Worm (Caenorhabditis elegans): ENCODE data around the gene W02F12.4.

The W02F12.4 gene

ce11 chrV:6699833-6700232, 6.9 kb downstream of the W02F12.4 start:
- no peak for TF ChIP-seq gmeb-1 (tag; optimal IDR thresholded peaks at IDR 0.05)
- peak; percentile 50 for TF ChIP-seq blmp-1 (tag; optimal IDR thresholded peaks at IDR 0.05; ENCODE audit: insufficient read depth)

DNA sequence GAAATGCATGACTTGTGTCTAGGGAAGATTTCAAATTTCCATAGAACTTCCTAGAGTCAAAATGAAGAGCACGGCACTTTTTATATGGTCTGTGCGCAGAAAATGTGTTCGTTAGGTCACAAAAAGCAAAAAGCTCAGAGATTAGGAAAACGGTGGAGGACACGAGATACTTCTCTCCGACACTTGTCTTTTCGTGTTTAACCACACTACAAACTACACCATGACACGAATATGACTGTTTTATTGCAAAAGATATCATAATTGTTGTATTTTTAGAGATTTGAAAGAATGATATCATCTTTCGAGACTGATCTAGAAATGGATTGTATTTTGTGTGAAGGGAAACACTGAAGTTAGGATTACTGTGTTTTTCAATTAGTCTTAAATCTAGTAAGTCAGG, 7.7 kb downstream of the W02F12.4 start:
- TF ChIP-seq lin-13 (GFP tag; optimal IDR thresholded peaks at IDR 0.05) = no peak
- TF ChIP-seq crh-2 (tag; optimal IDR thresholded peaks at IDR 0.05) = no peak
- no peak for TF ChIP-seq unc-55 (GFP tag; optimal IDR thresholded peaks at IDR 0.05)
- no peak for TF ChIP-seq zag-1 (tag; optimal IDR thresholded peaks at IDR 0.05)
- TF ChIP-seq unc-62 (GFP tag; optimal IDR thresholded peaks at IDR 0.05) = no peak
- TF ChIP-seq Y55F3AM.14 (GFP tag; optimal IDR thresholded peaks at IDR 0.05) = no peak
- no peak for TF ChIP-seq F13H6.1 (tag; optimal IDR thresholded peaks at IDR 0.05)
- TF ChIP-seq elt-3 (tag; optimal IDR thresholded peaks at IDR 0.05) = no peak
- TF ChIP-seq nhr-12 (tag; optimal IDR thresholded peaks at IDR 0.05) = no peak
- no peak for TF ChIP-seq fos-1 (tag; optimal IDR thresholded peaks at IDR 0.05)
- no peak for TF ChIP-seq egl-27 (tag; optimal IDR thresholded peaks at IDR 0.05)
- TF ChIP-seq nhr-25 (tag; optimal IDR thresholded peaks at IDR 0.05) = no peak
- TF ChIP-seq dmd-4 (tag; optimal IDR thresholded peaks at IDR 0.05) = no peak
- TF ChIP-seq lin-39 (tag; optimal IDR thresholded peaks at IDR 0.05) = no peak
- TF ChIP-seq gmeb-1 (tag; optimal IDR thresholded peaks at IDR 0.05) = no peak
- TF ChIP-seq elt-1 (tag; optimal IDR thresholded peaks at IDR 0.05) = no peak

- TF ChIP-seq aly-2 (tag; optimal IDR thresholded peaks at IDR 0.05) (no peak), peb-1 (tag; optimal IDR thresholded peaks at IDR 0.05) (no peak), nhr-23 (tag; optimal IDR thresholded peaks at IDR 0.05) (no peak), unc-62 (GFP tag; optimal IDR thresholded peaks at IDR 0.05) (no peak), fos-1 (tag; optimal IDR thresholded peaks at IDR 0.05) (no peak), gmeb-1 (tag; optimal IDR thresholded peaks at IDR 0.05) (no peak), unc-55 (GFP tag; optimal IDR thresholded peaks at IDR 0.05) (no peak), ztf-4 (tag; optimal IDR thresholded peaks at IDR 0.05) (no peak), nhr-11 (tag; optimal IDR thresholded peaks at IDR 0.05) (no peak), mab-5 (tag; optimal IDR thresholded peaks at IDR 0.05) (no peak), ama-1 (optimal IDR thresholded peaks at IDR 0.05) (no peak), egl-27 (tag; optimal IDR thresholded peaks at IDR 0.05) (no peak), lin-11 (tag; optimal IDR thresholded peaks at IDR 0.05) (no peak), nhr-25 (tag; optimal IDR thresholded peaks at IDR 0.05) (no peak), elt-1 (tag; optimal IDR thresholded peaks at IDR 0.05) (no peak), mbf-1 (tag; optimal IDR thresholded peaks at IDR 0.05) (no peak), lin-13 (GFP tag; optimal IDR thresholded peaks at IDR 0.05) (no peak), elt-3 (tag; optimal IDR thresholded peaks at IDR 0.05) (no peak)
These were observed 9.2 kb downstream of the W02F12.4 start, which contains the start of gene W02F12.2 for ce11 chrV:6697552-6697951. Gene W02F12.2 (minus strand): TSS chrV:6697652.

ce11 chrV:6694668-6695067, 12.1 kb downstream of the W02F12.4 start, which contains the start of gene W02F12.8:
Gene W02F12.8 (minus strand): TSS chrV:6694768.
- TF ChIP-seq nhr-10 (tag; optimal IDR thresholded peaks at IDR 0.05) (no peak), ztf-1 (GFP tag; conservative IDR thresholded peaks at IDR 0.05) (no peak), nhr-25 (tag; optimal IDR thresholded peaks at IDR 0.05) (no peak), nhr-12 (tag; optimal IDR thresholded peaks at IDR 0.05) (no peak), lin-13 (GFP tag; optimal IDR thresholded peaks at IDR 0.05) (no peak), dmd-4 (tag; optimal IDR thresholded peaks at IDR 0.05) (no peak)

DNA sequence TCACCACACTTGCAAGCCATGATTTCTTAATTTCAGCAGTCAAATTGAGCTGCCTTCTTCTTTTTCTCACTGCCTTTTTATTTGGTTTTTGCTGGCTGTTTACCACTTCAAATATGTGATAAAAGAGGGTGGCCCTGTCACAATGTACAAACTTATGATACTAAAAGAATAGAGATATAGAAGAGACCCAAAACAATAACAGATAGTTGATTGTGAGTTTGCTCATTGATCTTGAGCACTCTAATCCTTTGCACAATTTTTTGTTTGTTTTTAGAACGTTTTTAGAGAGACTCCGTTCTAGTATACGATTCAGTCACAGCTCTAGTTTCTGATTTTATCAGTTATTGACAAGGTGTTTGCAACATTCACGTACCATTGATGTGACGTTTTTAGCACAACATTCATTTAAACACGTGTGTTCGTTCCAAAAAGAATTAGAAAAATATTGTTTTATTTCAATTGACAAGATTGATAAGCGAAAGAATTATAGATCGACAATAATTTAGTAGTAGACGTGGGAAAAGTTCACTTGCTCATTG, 14.9 kb downstream of the W02F12.4 start, which contains the start of gene mtl-1:
mtl-1 (minus strand) TSS at position 51 of the 539 bp plus-strand sequence.
- no peak for TF ChIP-seq lin-39 (tag; optimal IDR thresholded peaks at IDR 0.05)
- TF ChIP-seq unc-39 (tag; optimal IDR thresholded peaks at IDR 0.05) = no peak
- TF ChIP-seq alr-1 (tag; optimal IDR thresholded peaks at IDR 0.05) = no peak
- no peak for TF ChIP-seq nhr-23 (tag; optimal IDR thresholded peaks at IDR 0.05)
- no peak for TF ChIP-seq snpc-4 (tag; optimal IDR thresholded peaks at IDR 0.05)
- TF ChIP-seq zag-1 (tag; optimal IDR thresholded peaks at IDR 0.05) = no peak
- no peak for TF ChIP-seq F13H6.1 (tag; optimal IDR thresholded peaks at IDR 0.05)
- TF ChIP-seq nhr-6 (tag; optimal IDR thresholded peaks at IDR 0.05) = no peak
- no peak for TF ChIP-seq gmeb-1 (tag; optimal IDR thresholded peaks at IDR 0.05)
- TF ChIP-seq nhr-77 (tag; optimal IDR thresholded peaks at IDR 0.05) = no peak
- no peak for TF ChIP-seq ama-1 (optimal IDR thresholded peaks at IDR 0.05)
- no peak for TF ChIP-seq unc-62 (GFP tag; optimal IDR thresholded peaks at IDR 0.05)
- TF ChIP-seq ceh-16 (tag; optimal IDR thresholded peaks at IDR 0.05) = no peak
- TF ChIP-seq ztf-11 (tag; optimal IDR thresholded peaks at IDR 0.05) = no peak
- no peak for TF ChIP-seq elt-1 (tag; optimal IDR thresholded peaks at IDR 0.05)
- no peak for TF ChIP-seq C34F6.9 (tag; optimal IDR thresholded peaks at IDR 0.05)
- no peak for TF ChIP-seq mab-5 (tag; optimal IDR thresholded peaks at IDR 0.05)

All from whole organism, L2 larva.